Worm (Caenorhabditis elegans) whole organism, L2 larva: Measurements from ENCODE around the gene str-89.

Experiments used
- ZK546.5 ChIP-seq: sonication (generic microtip); optimal IDR thresholded peaks from 2 replicates; lab custom pipeline; 2017; ENCODE audit warnings: missing biosample characterization, missing genetic modification characterization
- crh-2 ChIP-seq: sonication (generic microtip); optimal IDR thresholded peaks from 2 replicates; lab custom pipeline; 2017; ENCODE audit warnings: missing biosample characterization, missing genetic modification characterization
- egl-27 ChIP-seq: sonication (generic microtip); optimal IDR thresholded peaks from 3 replicates; lab custom pipeline; 2017; ENCODE audit warnings: missing biosample characterization, missing genetic modification reagents, missing genetic modification characterization
- elt-3 ChIP-seq: sonication (generic microtip); optimal IDR thresholded peaks from 2 replicates; lab custom pipeline; 2017; ENCODE audit warnings: missing biosample characterization, missing genetic modification characterization
- nhr-11 ChIP-seq: fragments of 150-350 bp; optimal IDR thresholded peaks from 2 replicates; lab custom pipeline; 2014; ENCODE audit warnings: missing biosample characterization, missing genetic modification characterization
- nhr-25 ChIP-seq: fragments of 150-350 bp; sonication (generic microtip); optimal IDR thresholded peaks from 3 replicates; lab custom pipeline; 2014; ENCODE audit warnings: missing biosample characterization, missing genetic modification characterization
- nhr-77 ChIP-seq: fragments of 150-350 bp; optimal IDR thresholded peaks from 2 replicates; lab custom pipeline; 2014; ENCODE audit warnings: missing biosample characterization, missing genetic modification characterization
- skn-1 ChIP-seq: sonication (generic microtip); optimal IDR thresholded peaks from 2 replicates; lab custom pipeline; 2017; ENCODE audit warnings: missing biosample characterization, missing genetic modification characterization
- unc-39 ChIP-seq: fragments of 150-350 bp; optimal IDR thresholded peaks from 2 replicates; lab custom pipeline; 2014; ENCODE audit warnings: missing biosample characterization, missing genetic modification characterization
- ztf-11 ChIP-seq: sonication (generic microtip); optimal IDR thresholded peaks from 2 replicates; lab custom pipeline; 2017; ENCODE audit warnings: missing biosample characterization, missing genetic modification characterization
- ztf-4 ChIP-seq: fragments of 150-350 bp; optimal IDR thresholded peaks from 2 replicates; lab custom pipeline; 2014; ENCODE audit warnings: missing biosample characterization, missing genetic modification characterization

- TF ChIP-seq ZK546.5 (tag; lab: Kevin White, UChicago) (no peak), crh-2 (tag; lab: Kevin White, UChicago) (no peak), nhr-25 (tag; lab: Kevin White, UChicago) (no peak), nhr-11 (tag; lab: Kevin White, UChicago) (no peak), egl-27 (tag; lab: Kevin White, UChicago) (no peak), ztf-4 (tag; lab: Kevin White, UChicago) (no peak), unc-39 (no peak), elt-3 (tag; lab: Kevin White, UChicago) (no peak), nhr-77 (tag; lab: Kevin White, UChicago) (no peak), ztf-11 (tag; lab: Kevin White, UChicago) (no peak), skn-1 (tag; lab: Kevin White, UChicago) (no peak)
These were observed 48.4 kb upstream of the str-89 start, which contains the start of gene Y6G8.8 for ce11 chrV:17620266-17620665.
